Worm (Caenorhabditis elegans): ENCODE data around the gene apl-1.

DNA sequence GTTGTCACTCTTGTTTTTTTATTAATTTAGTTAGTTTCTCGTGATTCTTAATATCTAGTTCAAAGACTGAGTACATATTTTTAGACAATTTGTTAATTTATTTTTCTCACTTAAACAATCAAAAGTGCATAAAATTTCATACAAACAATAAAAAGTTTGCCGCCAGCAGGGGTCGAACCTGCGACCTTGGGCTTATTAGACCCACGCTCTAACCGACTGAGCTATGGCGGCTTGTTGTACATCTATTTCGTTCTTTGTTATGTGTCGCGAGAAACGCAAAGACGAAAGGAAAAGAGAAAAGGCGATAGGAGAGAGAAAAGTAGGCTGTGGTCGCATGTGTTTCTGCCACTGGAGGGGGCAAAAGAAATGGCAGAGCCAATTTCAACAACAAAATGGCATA, 31.2 kb downstream of the apl-1 start:
- TF ChIP-seq ztf-3 (GFP tag; optimal IDR thresholded peaks at IDR 0.05), result peak; percentile 76
- TF ChIP-seq lin-35 (GFP tag; optimal IDR thresholded peaks at IDR 0.05), result peak in 1 of 3 experiments; percentile 82
- TF ChIP-seq let-526 (GFP tag; IDR thresholded peaks at IDR 0.05), result peak; percentile 67
- TF ChIP-seq sptf-2 (GFP tag; optimal IDR thresholded peaks at IDR 0.05), result peak; percentile 54
- TF ChIP-seq snpc-1.1 (tag; optimal IDR thresholded peaks at IDR 0.05; ENCODE audit: insufficient read depth), result peak; percentile 45
- TF ChIP-seq pha-4 (tag; optimal IDR thresholded peaks at IDR 0.05), result no peak
- no peak for TF ChIP-seq B0019.2 (GFP tag; conservative IDR thresholded peaks at IDR 0.05)
- TF ChIP-seq repo-1 (tag; optimal IDR thresholded peaks at IDR 0.05), result peak; percentile 91

All from whole organism, young adult.